Worm (Caenorhabditis elegans) whole organism, L4/young adult: ENCODE results near the gene chtl-1.

Source experiments
- W03F9.2 ChIP-seq: fragments of 150-350 bp; optimal IDR thresholded peaks from 2 replicates; lab custom pipeline; 2014; ENCODE audit warnings: missing biosample characterization, missing genetic modification characterization
- dao-5 ChIP-seq: sonication (generic microtip); optimal IDR thresholded peaks from 2 replicates; lab custom pipeline; 2016; ENCODE audit warnings: missing genotype, missing genetic modification characterization, moderate library complexity, missing compliant biosample characterization
- him-1 ChIP-seq: sonication (generic microtip); optimal IDR thresholded peaks from 2 replicates; lab custom pipeline; 2016; ENCODE audit warnings: missing genotype, missing genetic modification reagents, missing genetic modification characterization, missing compliant biosample characterization

ce11 chrX:5370605-5371004 is 6.5 kb upstream of the chtl-1 start:
- TF ChIP-seq him-1 (tag; lab: Kevin White, UChicago) (no peak), dao-5 (tag; lab: Kevin White, UChicago) (no peak), W03F9.2 (tag; lab: Kevin White, UChicago) (no peak)
